Fruit fly (Drosophila melanogaster): ENCODE measurements around the gene CG31221.
A peak's percentile ranks its signal among the peaks of the same experiment; 100 is the strongest.

CG31221 gene

dm6 chr3R:19467464-19467863, 55.0 kb downstream of the CG31221 start (continued):
- peak; percentile 29 for TF ChIP-seq CG11504 (tag; optimal IDR thresholded peaks at IDR 0.05)
- no peak for TF ChIP-seq bab2 (GFP tag; optimal IDR thresholded peaks at IDR 0.05)
- TF ChIP-seq repo (GFP tag; optimal IDR thresholded peaks at IDR 0.05), result no peak
- no peak for TF ChIP-seq en (GFP tag; optimal IDR thresholded peaks at IDR 0.05)
- TF ChIP-seq Mad (GFP tag; optimal IDR thresholded peaks at IDR 0.05), result no peak
- no peak for TF ChIP-seq CG18619 (GFP tag; optimal IDR thresholded peaks at IDR 0.05)
- TF ChIP-seq CG30431 (GFP tag; optimal IDR thresholded peaks at IDR 0.05), result no peak
- no peak for TF ChIP-seq Hr51 (GFP tag; optimal IDR thresholded peaks at IDR 0.05)
- TF ChIP-seq CG12659 (GFP tag; optimal IDR thresholded peaks at IDR 0.05), result no peak
- no peak for TF ChIP-seq bigmax (GFP tag; optimal IDR thresholded peaks at IDR 0.05)
- TF ChIP-seq lola (GFP tag; optimal IDR thresholded peaks at IDR 0.05), result no peak
- TF ChIP-seq HHEX (GFP tag; optimal IDR thresholded peaks at IDR 0.05), result no peak
- no peak for TF ChIP-seq ash1 (GFP tag; optimal IDR thresholded peaks at IDR 0.05)
- no peak for TF ChIP-seq chm (GFP tag; IDR thresholded peaks at IDR 0.05)
- no peak for TF ChIP-seq CG9609 (GFP tag; optimal IDR thresholded peaks at IDR 0.05)
- no peak for TF ChIP-seq CG4730 (GFP tag; IDR thresholded peaks at IDR 0.05)
- TF ChIP-seq CG18262 (tag; optimal IDR thresholded peaks at IDR 0.05), result no peak
- TF ChIP-seq B-H2 (GFP tag; optimal IDR thresholded peaks at IDR 0.05), result no peak
- TF ChIP-seq nmo (GFP tag; optimal IDR thresholded peaks at IDR 0.05), result no peak
- TF ChIP-seq Dad (GFP tag; optimal IDR thresholded peaks at IDR 0.05), result no peak
- no peak for TF ChIP-seq disco-r (GFP tag; optimal IDR thresholded peaks at IDR 0.05)
- no peak for TF ChIP-seq CG2712 (tag; optimal IDR thresholded peaks at IDR 0.05)
- no peak for TF ChIP-seq Lim3 (GFP tag; IDR thresholded peaks at IDR 0.05)
- no peak for TF ChIP-seq CG12744 (GFP tag; optimal IDR thresholded peaks at IDR 0.05)
- TF ChIP-seq gcm2 (GFP tag; optimal IDR thresholded peaks at IDR 0.05), result no peak
- no peak for TF ChIP-seq sim (GFP tag; IDR thresholded peaks at IDR 0.05)
- no peak for TF ChIP-seq Scr (GFP tag; IDR thresholded peaks at IDR 0.05; ENCODE audit: partially characterized antibody)
- TF ChIP-seq CG17359 (tag; optimal IDR thresholded peaks at IDR 0.05), result peak; percentile 58
- no peak for TF ChIP-seq Bgb (GFP tag; IDR thresholded peaks at IDR 0.05; ENCODE audit: partially characterized antibody)
- peak; percentile 47; the same call in 1 of the 3 replicates for TF ChIP-seq zfh1 (GFP tag; IDR thresholded peaks at IDR 0.05)
- TF ChIP-seq CG11456 (GFP tag; IDR thresholded peaks at IDR 0.05), result no peak
- TF ChIP-seq Dref (GFP tag; IDR thresholded peaks at IDR 0.05), result no peak
- TF ChIP-seq CG30403 (GFP tag; optimal IDR thresholded peaks at IDR 0.05), result no peak
- TF ChIP-seq onecut (GFP tag; IDR thresholded peaks at IDR 0.05), result peak; percentile 38
- no peak for TF ChIP-seq org-1 (GFP tag; optimal IDR thresholded peaks at IDR 0.05)
- TF ChIP-seq CG9876 (GFP tag; optimal IDR thresholded peaks at IDR 0.05), result no peak
- no peak for TF ChIP-seq esg (GFP tag; conservative IDR thresholded peaks at IDR 0.05)
- peak; percentile 81 for TF ChIP-seq ATbp (GFP tag; optimal IDR thresholded peaks at IDR 0.05)
- TF ChIP-seq CG9215 (GFP tag; IDR thresholded peaks at IDR 0.05), result no peak
- no peak for TF ChIP-seq exex (tag; optimal IDR thresholded peaks at IDR 0.05)
- TF ChIP-seq TFAM (GFP tag; optimal IDR thresholded peaks at IDR 0.05), result no peak
- TF ChIP-seq BtbVII (GFP tag; optimal IDR thresholded peaks at IDR 0.05), result no peak
- no peak for TF ChIP-seq phol (tag; optimal IDR thresholded peaks at IDR 0.05)
- TF ChIP-seq Nf-YC (tag; optimal IDR thresholded peaks at IDR 0.05), result no peak
- no peak for TF ChIP-seq tx (GFP tag; optimal IDR thresholded peaks at IDR 0.05)
- no peak for TF ChIP-seq CG3847 (GFP tag; IDR thresholded peaks at IDR 0.05)
- no peak for TF ChIP-seq CG13123 (GFP tag; optimal IDR thresholded peaks at IDR 0.05)
- TF ChIP-seq CG33557 (GFP tag; optimal IDR thresholded peaks at IDR 0.05), result no peak
- TF ChIP-seq Blimp-1 (GFP tag; optimal IDR thresholded peaks at IDR 0.05), result no peak
- no peak for TF ChIP-seq CG6272 (GFP tag; IDR thresholded peaks at IDR 0.05)
- no peak for TF ChIP-seq CG15269 (tag; optimal IDR thresholded peaks at IDR 0.05)
- peak in 1 of 2 experiments; percentile 59 for TF ChIP-seq eve (GFP tag; optimal IDR thresholded peaks at IDR 0.05)

Measured in whole organism, embryonic.